Worm (Caenorhabditis elegans) whole organism, young adult: ENCODE data around the gene gfm-1.

Experiments
- B0019.2 ChIP-seq: fragments of 200-800 bp; sonication (Bioruptor generic); conservative IDR thresholded peaks from 2 replicates; pipeline ENCODE4 v1.3.6; 2022; ENCODE audit warnings: missing genetic modification reagents, missing genetic modification characterization, missing compliant biosample characterization
- B0035.1 ChIP-seq: sonication (generic microtip); optimal IDR thresholded peaks from 2 replicates; lab custom pipeline; 2016; ENCODE audit warnings: missing genetic modification characterization, mild to moderate bottlenecking, missing compliant biosample characterization, missing genotype, missing genetic modification reagents
- B0261.1 ChIP-seq: sonication (generic microtip); optimal IDR thresholded peaks from 2 replicates; lab custom pipeline; 2016; ENCODE audit warnings: mild to moderate bottlenecking, missing genetic modification characterization, moderate library complexity, missing compliant biosample characterization
- F33H1.4 ChIP-seq: fragments of 200-800 bp; sonication (Bioruptor generic); IDR thresholded peaks from 2 replicates; pipeline ENCODE4 v1.3.6; 2022; ENCODE audit warnings: missing genetic modification reagents, missing genetic modification characterization, missing compliant biosample characterization
- F52B5.7 ChIP-seq: sonication (generic microtip); optimal IDR thresholded peaks from 2 replicates; lab custom pipeline; 2016; ENCODE audit warnings: mild to moderate bottlenecking, missing genetic modification characterization, missing compliant biosample characterization
- F55B11.4 ChIP-seq: sonication (generic microtip); optimal IDR thresholded peaks from 2 replicates; lab custom pipeline; 2016; ENCODE audit warnings: missing compliant biosample characterization, missing genetic modification characterization, borderline replicate concordance; ENCODE audit not compliant: insufficient read depth
- F57A8.1 ChIP-seq: fragments of 200-800 bp; sonication (Bioruptor generic); optimal IDR thresholded peaks from 2 replicates; lab custom pipeline; 2018; ENCODE audit warnings: mild to moderate bottlenecking, missing genetic modification characterization, moderate library complexity, missing compliant biosample characterization
- K11D2.4 ChIP-seq: fragments of 200-800 bp; sonication (Bioruptor generic); IDR thresholded peaks from 2 replicates; pipeline ENCODE4 v1.3.6; 2022; ENCODE audit warnings: missing genetic modification reagents, missing genetic modification characterization, missing compliant biosample characterization
- K12H6.12 ChIP-seq: fragments of 200-800 bp; sonication (Bioruptor generic); optimal IDR thresholded peaks from 2 replicates; lab custom pipeline; 2018; ENCODE audit warnings: mild to moderate bottlenecking, missing genetic modification characterization, missing compliant biosample characterization
- T07F8.4 ChIP-seq: sonication (generic microtip); optimal IDR thresholded peaks from 2 replicates; lab custom pipeline; 2016; ENCODE audit warnings: mild to moderate bottlenecking, missing genetic modification characterization, moderate library complexity, missing compliant biosample characterization
- Y95B8A.8 ChIP-seq: fragments of 200-800 bp; sonication (Bioruptor generic); IDR thresholded peaks from 2 replicates; pipeline ENCODE4 v1.3.6; 2022; ENCODE audit warnings: missing genetic modification reagents, missing genetic modification characterization, missing compliant biosample characterization
- aptf-2 ChIP-seq: fragments of 200-800 bp; sonication (Bioruptor generic); conservative IDR thresholded peaks from 2 replicates; pipeline ENCODE4 v1.3.6; 2022; ENCODE audit warnings: missing genetic modification reagents, missing genetic modification characterization, missing compliant biosample characterization
- ccch-3 ChIP-seq: fragments of 200-800 bp; sonication (Bioruptor generic); optimal IDR thresholded peaks from 2 replicates; lab custom pipeline; 2018; ENCODE audit warnings: mild to moderate bottlenecking, missing genetic modification characterization, missing compliant biosample characterization
- ceh-27 ChIP-seq: fragments of 200-800 bp; sonication (Bioruptor generic); optimal IDR thresholded peaks from 2 replicates; lab custom pipeline; 2018; ENCODE audit warnings: mild to moderate bottlenecking, missing genetic modification characterization, moderate library complexity, missing compliant biosample characterization
- ceh-79 ChIP-seq: sonication (generic microtip); optimal IDR thresholded peaks from 2 replicates; lab custom pipeline; 2017; ENCODE audit warnings: mild to moderate bottlenecking, missing genetic modification characterization, missing compliant biosample characterization
- chd-7 ChIP-seq: sonication (generic microtip); optimal IDR thresholded peaks from 2 replicates; lab custom pipeline; 2016; ENCODE audit warnings: mild to moderate bottlenecking, missing genetic modification characterization, moderate library complexity, missing compliant biosample characterization
- dox-1 ChIP-seq: fragments of 200-800 bp; sonication (Bioruptor generic); IDR thresholded peaks from 2 replicates; pipeline ENCODE4 v1.3.6; 2022; ENCODE audit warnings: missing genetic modification reagents, missing genetic modification characterization, missing compliant biosample characterization
- egl-44 ChIP-seq: fragments of 200-800 bp; sonication (Bioruptor generic); IDR thresholded peaks from 2 replicates; pipeline ENCODE4 v1.3.6; 2022; ENCODE audit warnings: missing genetic modification reagents, missing genetic modification characterization, missing compliant biosample characterization
- egrh-3 ChIP-seq: fragments of 200-800 bp; sonication (Bioruptor generic); IDR thresholded peaks from 2 replicates; pipeline ENCODE4 v1.3.6; 2022; ENCODE audit warnings: missing genetic modification reagents, missing genetic modification characterization, missing compliant biosample characterization
- ekl-4 ChIP-seq: fragments of 200-800 bp; sonication (Bioruptor generic); IDR thresholded peaks from 2 replicates; pipeline ENCODE4 v1.3.6; 2022; ENCODE audit warnings: missing genetic modification reagents, missing genetic modification characterization, missing compliant biosample characterization
- ets-4 ChIP-seq: fragments of 200-800 bp; sonication (Bioruptor generic); optimal IDR thresholded peaks from 2 replicates; lab custom pipeline; 2018; ENCODE audit warnings: mild to moderate bottlenecking, missing genetic modification characterization, missing compliant biosample characterization
- him-1 ChIP-seq: sonication (generic microtip); optimal IDR thresholded peaks from 2 replicates; lab custom pipeline; 2016; ENCODE audit warnings: missing genotype, missing genetic modification reagents, missing genetic modification characterization, missing compliant biosample characterization
- hmg-20 ChIP-seq: fragments of 200-800 bp; sonication (Bioruptor generic); IDR thresholded peaks from 2 replicates; pipeline ENCODE4 v1.3.6; 2022; ENCODE audit warnings: missing genetic modification reagents, missing genetic modification characterization, missing compliant biosample characterization
- lag-1 ChIP-seq: fragments of 200-800 bp; sonication (Bioruptor generic); IDR thresholded peaks from 2 replicates; pipeline ENCODE4 v1.3.6; 2022; ENCODE audit warnings: missing genetic modification reagents, missing genetic modification characterization, missing compliant biosample characterization
- lsl-1 ChIP-seq: fragments of 200-800 bp; sonication (Bioruptor generic); optimal IDR thresholded peaks from 2 replicates; lab custom pipeline; 2018; ENCODE audit warnings: mild to moderate bottlenecking, missing genetic modification characterization, moderate library complexity, missing compliant biosample characterization
- madf-6 ChIP-seq: fragments of 200-800 bp; sonication (Bioruptor generic); IDR thresholded peaks from 2 replicates; pipeline ENCODE4 v1.3.6; 2022; ENCODE audit warnings: missing genetic modification reagents, missing genetic modification characterization, missing compliant biosample characterization
- mes-4 ChIP-seq: sonication (generic microtip); optimal IDR thresholded peaks from 2 replicates; lab custom pipeline; 2016; ENCODE audit warnings: missing genotype, missing genetic modification characterization, missing compliant biosample characterization
- nfyb-1 ChIP-seq: fragments of 200-800 bp; sonication (Bioruptor generic); IDR thresholded peaks from 2 replicates; pipeline ENCODE4 v1.3.6; 2022; ENCODE audit warnings: missing genetic modification reagents, missing genetic modification characterization, missing compliant biosample characterization
- nhr-80 ChIP-seq: sonication (generic microtip); optimal IDR thresholded peaks from 2 replicates; lab custom pipeline; 2016; ENCODE audit warnings: missing genetic modification characterization, missing compliant biosample characterization
- nhr-90 ChIP-seq: sonication (generic microtip); optimal IDR thresholded peaks from 2 replicates; lab custom pipeline; 2016; ENCODE audit warnings: missing genotype, mild to moderate bottlenecking, missing genetic modification characterization, missing compliant biosample characterization
- sea-2 ChIP-seq: fragments of 200-800 bp; sonication (Bioruptor generic); IDR thresholded peaks from 2 replicates; pipeline ENCODE4 v1.3.6; 2022; ENCODE audit warnings: missing genetic modification characterization, missing compliant biosample characterization
- tlf-1 ChIP-seq: fragments of 200-800 bp; sonication (Bioruptor generic); optimal IDR thresholded peaks from 2 replicates; lab custom pipeline; 2018; ENCODE audit warnings: mild to moderate bottlenecking, missing genetic modification characterization, missing compliant biosample characterization
- zfh-2 ChIP-seq: fragments of 200-800 bp; sonication (Bioruptor generic); conservative IDR thresholded peaks from 2 replicates; pipeline ENCODE4 v1.3.6; 2022; ENCODE audit warnings: missing genetic modification reagents, missing genetic modification characterization, missing compliant biosample characterization
- ztf-6 ChIP-seq: fragments of 200-800 bp; sonication (Bioruptor generic); IDR thresholded peaks from 2 replicates; pipeline ENCODE4 v1.3.6; 2022; ENCODE audit warnings: missing genetic modification reagents, missing genetic modification characterization, missing compliant biosample characterization

Gene gfm-1

DNA sequence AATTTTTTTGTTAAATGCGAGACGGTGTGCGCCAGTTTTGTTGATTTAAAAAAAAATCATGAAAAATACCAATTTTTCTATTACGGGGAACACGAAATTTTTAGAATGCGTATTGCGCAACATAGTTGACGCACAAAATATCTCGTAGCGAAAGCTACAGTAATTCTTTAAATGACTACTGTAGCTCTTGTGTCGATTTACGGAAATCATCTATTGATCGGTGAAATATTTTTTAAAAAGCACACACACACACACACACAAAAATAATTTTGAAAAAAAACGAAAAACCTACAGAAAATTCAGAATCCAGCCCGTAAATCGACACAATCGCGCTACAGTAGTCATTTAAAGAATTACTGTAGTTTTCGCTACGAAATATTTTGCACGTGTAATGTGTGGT lies 25.4 kb upstream of the gfm-1 start:
- TF ChIP-seq ekl-4 (GFP tag; lab: Robert Waterston, UW) (0 out of 2 replicates have a peak, but pooled peaks have one; percentile 51), lsl-1 (GFP tag; lab: Kevin White, UChicago) (peak; percentile 59), hmg-20 (GFP tag; lab: Robert Waterston, UW) (no peak), F57A8.1 (GFP tag; lab: Kevin White, UChicago) (no peak), ceh-79 (tag; lab: Kevin White, UChicago) (no peak)

DNA sequence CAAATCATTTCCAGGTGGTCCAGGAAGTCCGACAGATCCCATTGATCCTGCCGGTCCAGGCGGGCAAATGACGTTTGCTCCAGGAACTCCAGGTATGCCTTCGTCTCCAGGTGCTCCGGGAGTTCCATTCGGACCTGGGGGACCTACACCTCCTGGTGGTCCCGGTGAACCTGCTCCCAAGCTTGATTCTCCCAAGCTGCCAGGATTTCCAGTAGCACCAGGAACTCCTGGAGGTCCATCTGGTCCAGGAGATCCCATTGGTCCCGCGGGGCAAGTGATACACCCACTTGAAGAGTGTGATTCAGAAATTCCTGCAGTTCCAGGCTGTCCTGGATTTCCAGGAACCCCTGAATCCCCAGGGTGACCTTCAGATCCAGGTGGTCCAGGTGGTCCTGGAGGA lies 20.9 kb upstream of the gfm-1 start:
- TF ChIP-seq sea-2 (GFP tag; lab: Robert Waterston, UW) (no peak), lag-1 (GFP tag; lab: Robert Waterston, UW) (no peak), K12H6.12 (no peak), tlf-1 (GFP tag; lab: Kevin White, UChicago) (no peak), F55B11.4 (tag; lab: Kevin White, UChicago) (no peak), B0019.2 (GFP tag; lab: Robert Waterston, UW) (no peak), zfh-2 (GFP tag; lab: Robert Waterston, UW) (peak; percentile 74), B0261.1 (no peak), aptf-2 (GFP tag; lab: Robert Waterston, UW) (no peak), Y95B8A.8 (GFP tag; lab: Robert Waterston, UW) (no peak), dox-1 (GFP tag; lab: Robert Waterston, UW) (0 out of 2 replicates have a peak, but pooled peaks have one; percentile 10), ceh-27 (GFP tag; lab: Kevin White, UChicago) (no peak), B0035.1 (tag; lab: Kevin White, UChicago) (no peak), F52B5.7 (tag; lab: Kevin White, UChicago) (peak; percentile 13), egrh-3 (GFP tag; lab: Robert Waterston, UW) (peak; percentile 40; the same call in 1 of the 2 replicates)
- TF ChIP-seq, all 124 proteins: peak for 4

DNA sequence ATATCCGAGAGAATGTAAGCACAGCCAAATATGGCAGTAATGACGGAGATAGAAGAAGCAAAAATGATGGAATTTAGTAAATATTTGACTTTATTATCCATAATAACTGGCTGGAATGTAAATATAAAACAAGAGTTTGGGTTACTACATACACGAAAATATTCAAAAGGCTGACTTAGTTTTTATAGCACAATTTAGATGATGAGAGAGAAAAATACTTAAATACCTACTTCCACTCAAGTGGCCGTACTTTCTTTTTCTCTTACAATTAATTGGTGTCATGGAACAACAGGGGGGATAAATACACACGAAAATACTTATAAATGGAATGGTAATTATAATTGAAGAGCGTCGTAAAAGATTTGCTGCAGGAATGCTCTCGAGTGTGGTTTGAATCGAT lies 19.1 kb upstream of the gfm-1 start, which contains the start of gene col-86:
Gene col-86 (minus strand): TSS at position 101 of the 400 bp plus-strand sequence.
- TF ChIP-seq egl-44 (GFP tag; lab: Robert Waterston, UW) = no peak
- no peak for TF ChIP-seq ccch-3
- TF ChIP-seq T07F8.4 (tag; lab: Kevin White, UChicago) = no peak
- no peak for TF ChIP-seq madf-6 (GFP tag; lab: Robert Waterston, UW)
- TF ChIP-seq him-1 (tag; lab: Kevin White, UChicago) = no peak
- TF ChIP-seq nfyb-1 (GFP tag; lab: Robert Waterston, UW) = no peak
- TF ChIP-seq F55B11.4 (tag; lab: Kevin White, UChicago) = no peak
- TF ChIP-seq sea-2 (GFP tag; lab: Robert Waterston, UW) = no peak
- no peak for TF ChIP-seq mes-4 (tag; lab: Kevin White, UChicago)
- no peak for TF ChIP-seq ets-4
- no peak for TF ChIP-seq ztf-6 (GFP tag; lab: Robert Waterston, UW)

DNA sequence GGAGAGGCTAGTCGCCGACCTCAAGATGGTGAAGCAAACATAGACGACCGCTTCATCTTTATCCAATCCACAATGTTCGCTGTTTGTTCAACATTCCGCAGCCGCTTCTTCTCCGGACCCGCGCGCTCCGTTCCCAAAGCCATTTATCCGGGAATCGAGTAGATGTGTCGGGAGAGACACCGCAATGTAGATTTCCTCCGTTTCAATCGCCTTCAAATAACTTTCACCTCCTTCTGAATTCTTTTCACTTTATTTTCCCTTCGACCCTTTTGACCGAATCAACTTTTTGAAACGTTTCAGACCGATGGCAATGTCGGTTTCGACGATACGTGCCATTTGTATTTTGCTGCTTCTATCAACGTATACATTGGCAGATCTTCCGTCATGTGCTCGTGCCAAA lies 9.6 kb upstream of the gfm-1 start, which contains the start of gene pqn-32:
Gene pqn-32 (plus strand): TSS at position 301 of the 400 bp plus-strand sequence.
- TF ChIP-seq chd-7 (no peak), F33H1.4 (GFP tag; lab: Robert Waterston, UW) (no peak), sea-2 (GFP tag; lab: Robert Waterston, UW) (no peak), nhr-90 (tag; lab: Kevin White, UChicago) (no peak)

DNA sequence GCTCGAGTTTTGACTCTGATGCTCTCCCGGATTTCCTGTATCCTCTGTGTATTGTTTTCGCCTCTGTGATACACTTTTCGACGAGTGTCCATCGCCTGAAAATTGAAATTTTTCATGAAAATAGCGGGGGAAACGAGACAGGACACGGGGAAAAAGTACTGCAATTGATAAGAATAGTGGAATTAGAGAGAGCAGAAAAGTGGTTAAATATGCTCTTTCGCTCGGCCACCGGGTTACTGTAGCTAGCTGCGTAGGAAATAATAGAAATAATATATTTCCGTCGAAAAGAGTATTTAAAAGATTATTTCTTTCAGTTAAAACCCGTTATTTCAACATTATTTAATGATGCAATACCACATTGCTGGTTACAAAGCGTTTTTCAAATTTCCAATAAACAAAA lies 573 bp upstream of the gfm-1 start, which contains the start of gene rict-1:
Gene rict-1 (minus strand): TSS at position 101 of the 400 bp plus-strand sequence.
- no peak for TF ChIP-seq K11D2.4
- peak; percentile 16 for TF ChIP-seq nhr-80 (tag; lab: Kevin White, UChicago)
